Fruit fly (Drosophila melanogaster) whole organism, embryonic: ENCODE measurements around the gene Ir94a.

Experiments used
- CG11696 ChIP-seq: fragments of 200-800 bp; sonication (Bioruptor generic); IDR thresholded peaks from 2 replicates; pipeline ENCODE4 v1.3.6; 2022; ENCODE audit warnings: missing biosample characterization, missing genetic modification characterization
- Jarid2 ChIP-seq: fragments of 200-800 bp; sonication (Bioruptor generic); optimal IDR thresholded peaks from 3 replicates; lab custom pipeline; 2017; ENCODE audit warnings: mild to moderate bottlenecking, missing biosample characterization, missing genetic modification reagents, missing genetic modification characterization
- hb ChIP-seq: fragments of 200-800 bp; sonication (Bioruptor generic); IDR thresholded peaks from 3 replicates; pipeline ENCODE4 v1.3.6; 2022; ENCODE audit warnings: missing biosample characterization, missing genetic modification characterization; ENCODE audit not compliant: partially characterized antibody

DNA sequence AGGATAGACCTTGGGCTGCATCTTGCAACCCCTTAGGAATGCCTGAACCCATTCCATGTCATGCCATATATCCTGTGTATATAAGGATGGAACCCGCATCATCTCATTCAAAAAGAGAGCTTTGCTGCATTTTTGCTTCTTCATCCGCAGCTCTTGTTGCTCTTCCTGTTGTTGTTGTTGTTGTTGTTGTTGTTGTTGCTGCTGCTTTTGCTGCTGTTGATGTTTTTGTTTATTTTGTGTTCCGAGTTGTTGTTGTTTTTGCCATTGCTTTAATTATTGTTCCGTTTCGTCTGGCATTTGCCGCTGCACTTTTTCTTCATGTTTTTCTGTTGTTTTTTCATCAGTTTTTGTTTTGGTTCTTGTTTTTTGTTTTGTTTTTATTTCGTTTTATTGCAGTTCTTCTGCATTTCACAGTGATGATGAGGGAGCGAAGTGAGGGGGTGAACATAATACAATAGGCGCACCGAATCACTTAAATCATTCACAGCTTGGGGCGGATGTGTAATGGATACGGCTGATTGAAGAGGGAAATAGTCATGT, 26.8 kb downstream of the Ir94a start:
- no peak for TF ChIP-seq Jarid2 (GFP tag; lab: Kevin White, UChicago)
- TF ChIP-seq CG11696 (GFP tag; lab: Robert Waterston, UW), result no peak
- no peak for TF ChIP-seq hb (GFP tag; lab: Robert Waterston, UW)
